Worm (Caenorhabditis elegans) whole organism, late embryonic: Measurements from ENCODE around the gene F09E10.5.

Experiments used
- ama-1 ChIP-seq: fragments of 150-350 bp; optimal IDR thresholded peaks from 2 replicates; lab custom pipeline; 2014
- ceh-24 ChIP-seq: sonication (generic microtip); optimal IDR thresholded peaks from 2 replicates; lab custom pipeline; 2016; ENCODE audit warnings: mild to moderate bottlenecking, missing genetic modification characterization, missing compliant biosample characterization
- dmd-4 ChIP-seq: sonication (generic microtip); optimal IDR thresholded peaks from 2 replicates; lab custom pipeline; 2016; ENCODE audit warnings: borderline replicate concordance, missing genetic modification characterization, missing compliant biosample characterization
- fkh-10 ChIP-seq: fragments of 150-350 bp; optimal IDR thresholded peaks from 2 replicates; lab custom pipeline; 2014; ENCODE audit warnings: missing biosample characterization, missing genetic modification reagents, missing genetic modification characterization
- gmeb-2 ChIP-seq: sonication (generic microtip); optimal IDR thresholded peaks from 2 replicates; lab custom pipeline; 2016; ENCODE audit warnings: missing genetic modification characterization, inconsistent platforms, missing compliant biosample characterization
- nhr-11 ChIP-seq: fragments of 150-350 bp; optimal IDR thresholded peaks from 2 replicates; lab custom pipeline; 2014; ENCODE audit warnings: missing biosample characterization, missing genetic modification characterization
- pax-1 ChIP-seq: fragments of 150-350 bp; optimal IDR thresholded peaks from 2 replicates; lab custom pipeline; 2014; ENCODE audit warnings: missing biosample characterization, missing genetic modification characterization
- sox-4 ChIP-seq: sonication (generic microtip); optimal IDR thresholded peaks from 2 replicates; lab custom pipeline; 2017; ENCODE audit warnings: mild to moderate bottlenecking, missing genetic modification characterization, inconsistent platforms, missing compliant biosample characterization
- tbx-2 ChIP-seq: sonication (generic microtip); optimal IDR thresholded peaks from 2 replicates; lab custom pipeline; 2016; ENCODE audit warnings: missing genetic modification characterization, missing compliant biosample characterization
- unc-86 ChIP-seq: sonication (generic microtip); optimal IDR thresholded peaks from 2 replicates; lab custom pipeline; 2016; ENCODE audit warnings: missing genetic modification characterization, missing compliant biosample characterization

- TF ChIP-seq nhr-11 = no peak
- TF ChIP-seq tbx-2 (tag; lab: Kevin White, UChicago) = no peak
- no peak for TF ChIP-seq gmeb-2
- TF ChIP-seq fkh-10 = no peak
- no peak for TF ChIP-seq ceh-24
- no peak for TF ChIP-seq sox-4 (tag; lab: Kevin White, UChicago)
- TF ChIP-seq unc-86 (tag; lab: Kevin White, UChicago) = no peak
- TF ChIP-seq pax-1 (tag; lab: Kevin White, UChicago) = no peak
- TF ChIP-seq ama-1 (lab: Kevin White, UChicago) = no peak
- TF ChIP-seq dmd-4 = no peak
These were observed 44.7 kb upstream of the F09E10.5 start for ce11 chrX:1538830-1539229.
